Fruit fly (Drosophila melanogaster) whole organism: Measurements from ENCODE around the gene ND-15.

Experiments
- CG8478 ChIP-seq: fragments of >200 bp; optimal IDR thresholded peaks from 2 replicates; lab custom pipeline; 2018; ENCODE audit warnings: inconsistent platforms
- Dll ChIP-seq: fragments of >200 bp; optimal IDR thresholded peaks from 2 replicates; lab custom pipeline; 2017
- EcR ChIP-seq, 2 experiments: fragments of >200 bp; optimal IDR thresholded peaks; 2 replicates each; lab custom pipeline; 2017; ENCODE audit warnings: missing biosample characterization in 2 of 2, missing genetic modification characterization in 2 of 2, missing genetic modification reagents in 2 of 2
- pan ChIP-seq: fragments of >200 bp; optimal IDR thresholded peaks from 2 replicates; lab custom pipeline; 2017
- psq ChIP-seq: fragments of >200 bp; optimal IDR thresholded peaks from 2 replicates; lab custom pipeline; 2017
- usp ChIP-seq: fragments of >200 bp; optimal IDR thresholded peaks from 2 replicates; lab custom pipeline; 2017; ENCODE audit warnings: missing biosample characterization, missing genetic modification characterization, mixed read lengths

DNA sequence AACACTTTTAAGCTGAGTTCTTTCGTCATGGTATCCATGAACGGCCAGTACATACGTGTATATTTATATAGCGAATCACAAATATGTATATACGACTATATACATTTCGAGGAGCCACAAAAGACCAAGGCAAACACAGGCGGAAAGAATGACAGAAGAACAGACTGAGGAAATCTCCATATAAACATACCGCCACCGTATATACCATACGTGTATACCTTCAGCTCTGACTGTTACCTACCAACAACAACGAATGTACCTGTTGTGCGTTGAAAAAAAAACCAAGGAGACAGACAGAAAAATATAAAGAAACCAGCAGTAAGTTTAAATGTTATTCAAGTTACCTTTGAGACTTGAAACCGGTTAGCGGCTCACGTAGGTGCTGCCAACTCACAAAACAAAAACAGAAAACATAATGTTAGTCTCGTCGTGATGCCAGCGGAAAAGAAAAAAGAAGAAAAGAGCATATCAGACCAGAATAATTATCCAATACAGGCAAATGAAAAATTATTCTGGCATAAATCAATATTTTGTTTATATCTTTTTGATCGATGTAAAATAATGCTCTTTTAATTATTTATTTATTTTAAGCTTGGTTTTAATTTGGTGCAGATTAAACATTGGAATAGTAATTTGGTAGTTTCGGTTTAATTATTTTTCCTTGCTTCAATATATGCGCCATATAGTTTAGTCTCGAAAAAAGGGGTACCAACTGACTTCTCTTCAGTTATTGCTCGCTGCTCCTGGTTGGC, 57.1 kb downstream of the ND-15 start:
- no peak for TF ChIP-seq pan
- no peak for TF ChIP-seq usp
- TF ChIP-seq psq, result no peak
- TF ChIP-seq EcR (GFP tag; optimal IDR thresholded peaks at IDR 0.05; lab: Kevin White, UChicago), result no peak
- no peak for TF ChIP-seq CG8478 (lab: Kevin White, UChicago)
- no peak for TF ChIP-seq Dll (lab: Kevin White, UChicago)
